Fruit fly (Drosophila melanogaster) whole organism, pupa: ENCODE measurements around the gene CG14453.

Experiments
- CG10348 ChIP-seq: fragments of 200-800 bp; sonication (Bioruptor generic); IDR thresholded peaks from 2 replicates; pipeline ENCODE4 v1.3.6; 2022; ENCODE audit warnings: missing biosample characterization, missing genetic modification characterization
- CG12605 ChIP-seq: fragments of 200-800 bp; sonication (Bioruptor generic); IDR thresholded peaks from 2 replicates; pipeline ENCODE4 v1.3.6; 2022; ENCODE audit warnings: missing biosample characterization, missing genetic modification characterization
- CG13204 ChIP-seq: fragments of 200-800 bp; sonication (Bioruptor generic); optimal IDR thresholded peaks from 2 replicates; lab custom pipeline; 2018; ENCODE audit warnings: missing biosample characterization, mild to moderate bottlenecking, missing genetic modification characterization, moderate library complexity
- CG14655 ChIP-seq: fragments of 200-800 bp; sonication (Bioruptor generic); optimal IDR thresholded peaks from 3 replicates; lab custom pipeline; 2017; ENCODE audit warnings: mild to moderate bottlenecking, missing biosample characterization, missing genetic modification reagents, missing genetic modification characterization
- CG15710 ChIP-seq: fragments of 200-800 bp; sonication (Bioruptor generic); optimal IDR thresholded peaks from 2 replicates; lab custom pipeline; 2018; ENCODE audit warnings: missing biosample characterization, mild to moderate bottlenecking, missing genetic modification characterization, moderate library complexity
- CG17806 ChIP-seq: fragments of 200-800 bp; sonication (Bioruptor generic); optimal IDR thresholded peaks from 2 replicates; lab custom pipeline; 2018; ENCODE audit warnings: missing biosample characterization, mild to moderate bottlenecking, missing genetic modification characterization, moderate library complexity
- CG32121 ChIP-seq: fragments of 200-800 bp; sonication (Bioruptor generic); IDR thresholded peaks from 2 replicates; pipeline ENCODE4 v1.3.6; 2022; ENCODE audit warnings: missing biosample characterization, missing genetic modification characterization
- CG34367 ChIP-seq: fragments of 200-800 bp; sonication (Bioruptor generic); optimal IDR thresholded peaks from 2 replicates; lab custom pipeline; 2018; ENCODE audit warnings: missing biosample characterization, mild to moderate bottlenecking, missing genetic modification characterization
- CG4496 ChIP-seq: fragments of 200-800 bp; sonication (Bioruptor generic); IDR thresholded peaks from 3 replicates; pipeline ENCODE4 v1.3.6; 2022; ENCODE audit warnings: missing biosample characterization, missing genetic modification characterization
- CG8159 ChIP-seq: fragments of 200-800 bp; sonication (Bioruptor generic); optimal IDR thresholded peaks from 3 replicates; lab custom pipeline; 2018; ENCODE audit warnings: missing biosample characterization, mild to moderate bottlenecking, missing genetic modification characterization, moderate library complexity
- CG8301 ChIP-seq: fragments of 200-800 bp; sonication (Bioruptor generic); optimal IDR thresholded peaks from 2 replicates; lab custom pipeline; 2018; ENCODE audit warnings: missing biosample characterization, mild to moderate bottlenecking, missing genetic modification characterization
- CG9948 ChIP-seq: fragments of 200-800 bp; sonication (Bioruptor generic); optimal IDR thresholded peaks from 2 replicates; lab custom pipeline; 2018; ENCODE audit warnings: missing biosample characterization, mild to moderate bottlenecking, missing genetic modification characterization, moderate library complexity
- D1 ChIP-seq: fragments of 200-800 bp; sonication (Bioruptor generic); optimal IDR thresholded peaks from 2 replicates; lab custom pipeline; 2018; ENCODE audit warnings: missing biosample characterization, mild to moderate bottlenecking, missing genetic modification characterization, moderate library complexity
- EcR ChIP-seq: fragments of 200-800 bp; sonication (Bioruptor generic); optimal IDR thresholded peaks from 3 replicates; lab custom pipeline; 2019; ENCODE audit warnings: missing biosample characterization, missing genetic modification characterization, mild to moderate bottlenecking, moderate library complexity, missing genetic modification reagents
- Ets98B ChIP-seq: fragments of 200-800 bp; sonication (Bioruptor generic); IDR thresholded peaks from 2 replicates; pipeline ENCODE4 v1.3.6; 2022; ENCODE audit warnings: missing biosample characterization, missing genetic modification characterization
- Pif1A ChIP-seq: fragments of 200-800 bp; sonication (Bioruptor generic); optimal IDR thresholded peaks from 3 replicates; lab custom pipeline; 2016; ENCODE audit warnings: missing biosample characterization, missing genetic modification characterization
- Pif1B ChIP-seq: fragments of 200-800 bp; sonication (Bioruptor generic); optimal IDR thresholded peaks from 3 replicates; lab custom pipeline; 2016; ENCODE audit warnings: missing biosample characterization, missing genetic modification characterization
- Snoo ChIP-seq: fragments of 200-800 bp; sonication (Bioruptor generic); optimal IDR thresholded peaks from 3 replicates; lab custom pipeline; 2017; ENCODE audit warnings: missing biosample characterization, mild to moderate bottlenecking, missing genetic modification characterization, inconsistent platforms
- fd96Ca ChIP-seq: fragments of 200-800 bp; sonication (Bioruptor generic); IDR thresholded peaks from 3 replicates; pipeline ENCODE4 v1.3.6; 2022; ENCODE audit warnings: missing biosample characterization, missing genetic modification characterization
- gl ChIP-seq: fragments of 200-800 bp; sonication (Bioruptor generic); optimal IDR thresholded peaks from 2 replicates; lab custom pipeline; 2018; ENCODE audit warnings: missing biosample characterization, mild to moderate bottlenecking, missing genetic modification characterization
- rn ChIP-seq: fragments of 200-800 bp; sonication (Bioruptor generic); IDR thresholded peaks from 2 replicates; pipeline ENCODE4 v1.3.6; 2022; ENCODE audit warnings: missing biosample characterization, missing genetic modification characterization

Gene CG14453

dm6 chr3L:22693712-22694111 lies at the start of gene CG14453, which contains the start of gene CG12546:
TSS of gene CG14453 (plus strand) at chr3L:22694083.
TSS of gene CG12546 (minus strand) at chr3L:22693812.
- TF ChIP-seq Pif1A (GFP tag; lab: Kevin White, UChicago) (no peak), fd96Ca (GFP tag; lab: Robert Waterston, UW) (no peak), CG8159 (no peak)
- TF ChIP-seq, all 21 proteins: peak for 0

dm6 chr3L:22645327-22645726 lies 48.6 kb upstream of the CG14453 start, which contains the start of gene CG33766:
TSS of gene CG33766 (plus strand) at chr3L:22645627.
- TF ChIP-seq EcR (GFP tag; lab: Kevin White, UChicago), result no peak
- TF ChIP-seq CG14655 (GFP tag; lab: Kevin White, UChicago), result no peak
- no peak for TF ChIP-seq Ets98B (GFP tag; lab: Robert Waterston, UW)
- TF ChIP-seq, all 21 proteins: peak for 0

- TF ChIP-seq EcR (GFP tag; lab: Kevin White, UChicago), result no peak
- TF ChIP-seq Snoo (tag; lab: Kevin White, UChicago), result no peak
- no peak for TF ChIP-seq Pif1A (GFP tag; lab: Kevin White, UChicago)
- TF ChIP-seq CG32121 (GFP tag; lab: Robert Waterston, UW), result no peak
- TF ChIP-seq gl, result no peak
- TF ChIP-seq CG34367 (tag; lab: Kevin White, UChicago), result no peak
- no peak for TF ChIP-seq CG8301
- no peak for TF ChIP-seq CG10348 (GFP tag; lab: Robert Waterston, UW)
- TF ChIP-seq CG13204, result no peak
- TF ChIP-seq CG14655 (GFP tag; lab: Kevin White, UChicago), result no peak
- TF ChIP-seq CG9948 (tag; lab: Kevin White, UChicago), result no peak
- TF ChIP-seq CG8159, result no peak
- no peak for TF ChIP-seq CG12605 (GFP tag; lab: Robert Waterston, UW)
- no peak for TF ChIP-seq CG4496 (GFP tag; lab: Robert Waterston, UW)
- no peak for TF ChIP-seq CG17806 (tag; lab: Kevin White, UChicago)
- TF ChIP-seq CG15710 (tag; lab: Kevin White, UChicago), result no peak
- no peak for TF ChIP-seq Pif1B (GFP tag; lab: Kevin White, UChicago)
- TF ChIP-seq fd96Ca (GFP tag; lab: Robert Waterston, UW), result no peak
- TF ChIP-seq rn (GFP tag; lab: Robert Waterston, UW), result no peak
- TF ChIP-seq D1 (tag; lab: Kevin White, UChicago), result no peak
- TF ChIP-seq, all 21 proteins: peak for 0
These were observed 47.9 kb upstream of the CG14453 start, which contains the start of gene CG33767 for dm6 chr3L:22646007-22646406. TSS of gene CG33767 (plus strand) at chr3L:22646307.

dm6 chr3L:22646863-22647262 lies 47.0 kb upstream of the CG14453 start, which contains the start of gene CG33768:
TSS of gene CG33768 (plus strand) at chr3L:22647163.
- TF ChIP-seq CG34367 (tag; lab: Kevin White, UChicago) (no peak), Pif1A (GFP tag; lab: Kevin White, UChicago) (no peak), CG8301 (no peak), CG14655 (GFP tag; lab: Kevin White, UChicago) (no peak), rn (GFP tag; lab: Robert Waterston, UW) (no peak), gl (no peak), Ets98B (GFP tag; lab: Robert Waterston, UW) (no peak), CG32121 (GFP tag; lab: Robert Waterston, UW) (no peak), Snoo (tag; lab: Kevin White, UChicago) (no peak), CG13204 (no peak), EcR (GFP tag; lab: Kevin White, UChicago) (no peak), Pif1B (GFP tag; lab: Kevin White, UChicago) (no peak), CG8159 (no peak), D1 (tag; lab: Kevin White, UChicago) (no peak), CG15710 (tag; lab: Kevin White, UChicago) (no peak), CG4496 (GFP tag; lab: Robert Waterston, UW) (no peak), CG12605 (GFP tag; lab: Robert Waterston, UW) (no peak)
- TF ChIP-seq, all 21 proteins: peak for 0

dm6 chr3L:22647627-22648026 lies 46.3 kb upstream of the CG14453 start, which contains the start of gene CG33769:
TSS of gene CG33769 (plus strand) at chr3L:22647927.
- TF ChIP-seq CG10348 (GFP tag; lab: Robert Waterston, UW) (no peak), Pif1B (GFP tag; lab: Kevin White, UChicago) (no peak), CG13204 (no peak), rn (GFP tag; lab: Robert Waterston, UW) (no peak), CG4496 (GFP tag; lab: Robert Waterston, UW) (no peak), Pif1A (GFP tag; lab: Kevin White, UChicago) (no peak), CG14655 (GFP tag; lab: Kevin White, UChicago) (no peak), EcR (GFP tag; lab: Kevin White, UChicago) (no peak), CG34367 (tag; lab: Kevin White, UChicago) (no peak), CG12605 (GFP tag; lab: Robert Waterston, UW) (no peak), gl (no peak), fd96Ca (GFP tag; lab: Robert Waterston, UW) (no peak), CG8301 (no peak), D1 (tag; lab: Kevin White, UChicago) (no peak), Ets98B (GFP tag; lab: Robert Waterston, UW) (no peak), CG32121 (GFP tag; lab: Robert Waterston, UW) (no peak)

- TF ChIP-seq CG9948 (tag; lab: Kevin White, UChicago) (no peak), CG32121 (GFP tag; lab: Robert Waterston, UW) (no peak), CG10348 (GFP tag; lab: Robert Waterston, UW) (no peak), CG8301 (no peak), CG34367 (tag; lab: Kevin White, UChicago) (no peak), CG17806 (tag; lab: Kevin White, UChicago) (no peak), CG14655 (GFP tag; lab: Kevin White, UChicago) (no peak), fd96Ca (GFP tag; lab: Robert Waterston, UW) (no peak), rn (GFP tag; lab: Robert Waterston, UW) (no peak), Pif1B (GFP tag; lab: Kevin White, UChicago) (no peak), CG13204 (no peak), CG12605 (GFP tag; lab: Robert Waterston, UW) (no peak)
These were observed 45.5 kb upstream of the CG14453 start, which contains the start of gene CG33770 for dm6 chr3L:22648372-22648771. TSS of gene CG33770 (plus strand) at chr3L:22648672.
